Worm (Caenorhabditis elegans) whole organism, L4 larva: ENCODE results near the gene pigc-1.
A peak's percentile ranks its signal among the peaks of the same experiment; 100 is the strongest.

Experiments
- ces-1 ChIP-seq: fragments of 150-350 bp; sonication (generic microtip); optimal IDR thresholded peaks from 4 replicates; lab custom pipeline; 2014; ENCODE audit warnings: missing biosample characterization, missing genetic modification reagents, missing genetic modification characterization
- dmd-6 ChIP-seq: fragments of 200-800 bp; sonication (Bioruptor generic); IDR thresholded peaks from 2 replicates; pipeline ENCODE4 v1.3.6; 2022; ENCODE audit warnings: missing genetic modification reagents, missing genetic modification characterization, missing compliant biosample characterization
- egl-27 ChIP-seq: sonication (generic microtip); optimal IDR thresholded peaks from 3 replicates; lab custom pipeline; 2017; ENCODE audit warnings: missing biosample characterization, missing genetic modification reagents, missing genetic modification characterization
- hlh-11 ChIP-seq: fragments of 200-800 bp; sonication (Bioruptor generic); optimal IDR thresholded peaks from 2 replicates; lab custom pipeline; 2018; ENCODE audit warnings: mild to moderate bottlenecking, missing genetic modification characterization, missing compliant biosample characterization
- hlh-30 ChIP-seq: sonication (generic microtip); optimal IDR thresholded peaks from 2 replicates; lab custom pipeline; 2017; ENCODE audit warnings: antibody characterized with exemption, mild to moderate bottlenecking, missing genetic modification characterization, missing compliant biosample characterization; ENCODE audit not compliant: insufficient read depth
- lin-13 ChIP-seq: fragments of 150-350 bp; optimal IDR thresholded peaks from 2 replicates; lab custom pipeline; 2014; ENCODE audit warnings: missing biosample characterization, missing genetic modification reagents, missing genetic modification characterization
- nhr-11 ChIP-seq: fragments of 150-350 bp; optimal IDR thresholded peaks from 2 replicates; lab custom pipeline; 2014; ENCODE audit warnings: missing biosample characterization, missing genetic modification characterization
- nhr-25 ChIP-seq: sonication (generic microtip); optimal IDR thresholded peaks from 2 replicates; lab custom pipeline; 2017; ENCODE audit warnings: missing genetic modification characterization, mild to moderate bottlenecking, missing compliant biosample characterization, antibody characterized with exemption, moderate library complexity, borderline replicate concordance; ENCODE audit not compliant: insufficient read depth
- nhr-28 ChIP-seq: fragments of 150-350 bp; optimal IDR thresholded peaks from 2 replicates; lab custom pipeline; 2014; ENCODE audit warnings: missing biosample characterization, missing genetic modification characterization
- nhr-41 ChIP-seq: fragments of 200-800 bp; sonication (Bioruptor generic); IDR thresholded peaks from 2 replicates; pipeline ENCODE4 v1.3.6; 2022; ENCODE audit warnings: missing genetic modification reagents, missing genetic modification characterization, missing compliant biosample characterization
- nhr-77 ChIP-seq: fragments of 150-350 bp; optimal IDR thresholded peaks from 2 replicates; lab custom pipeline; 2014; ENCODE audit warnings: missing biosample characterization, missing genetic modification characterization
- pqm-1 ChIP-seq: sonication (generic microtip); optimal IDR thresholded peaks from 2 replicates; lab custom pipeline; 2017; ENCODE audit warnings: missing biosample characterization, missing genetic modification characterization
- unc-130 ChIP-seq: sonication (generic microtip); optimal IDR thresholded peaks from 2 replicates; lab custom pipeline; 2016; ENCODE audit warnings: missing genetic modification reagents, missing genetic modification characterization, missing compliant biosample characterization

ce11 chrIV:9374529-9374928 is 31.6 kb upstream of the pigc-1 start, which contains the start of gene C10C5.3:
- TF ChIP-seq dmd-6 (GFP tag; lab: Robert Waterston, UW) (peak; percentile 21; the same call in 1 of the 2 replicates), nhr-25 (tag; lab: Kevin White, UChicago) (no peak), egl-27 (no peak), unc-130 (no peak), nhr-77 (no peak), nhr-41 (no peak), nhr-11 (tag; lab: Kevin White, UChicago) (no peak), hlh-30 (tag; lab: Kevin White, UChicago) (no peak), pqm-1 (tag; lab: Kevin White, UChicago) (no peak), lin-13 (no peak), ces-1 (GFP tag; lab: Kevin White, UChicago) (no peak), nhr-28 (tag; lab: Kevin White, UChicago) (no peak), hlh-11 (tag; lab: Kevin White, UChicago) (no peak)
